Fruit fly (Drosophila melanogaster) whole organism, embryonic: ENCODE data around the gene CG13843.

Experiments used
- ATbp ChIP-seq: fragments of 200-800 bp; sonication (Bioruptor generic); optimal IDR thresholded peaks from 2 replicates; lab custom pipeline; 2017; ENCODE audit warnings: missing biosample characterization, mild to moderate bottlenecking, missing genetic modification characterization, missing genetic modification reagents
- Ada2b ChIP-seq: fragments of 200-800 bp; sonication (Bioruptor generic); IDR thresholded peaks from 2 replicates; pipeline ENCODE4 v1.3.6; 2022; ENCODE audit warnings: missing biosample characterization, missing genetic modification characterization
- Antp ChIP-seq: fragments of 200-800 bp; sonication (Bioruptor generic); optimal IDR thresholded peaks from 3 replicates; lab custom pipeline; 2016; ENCODE audit warnings: missing biosample characterization, missing genetic modification characterization
- Asciz ChIP-seq: fragments of 200-800 bp; sonication (Bioruptor generic); optimal IDR thresholded peaks from 2 replicates; lab custom pipeline; 2017; ENCODE audit warnings: missing biosample characterization, mild to moderate bottlenecking, missing genetic modification characterization, missing genetic modification reagents
- CG11696 ChIP-seq: fragments of 200-800 bp; sonication (Bioruptor generic); IDR thresholded peaks from 2 replicates; pipeline ENCODE4 v1.3.6; 2022; ENCODE audit warnings: missing biosample characterization, missing genetic modification characterization
- CG12155 ChIP-seq: fragments of 200-800 bp; sonication (Bioruptor generic); optimal IDR thresholded peaks from 3 replicates; lab custom pipeline; 2016; ENCODE audit warnings: missing biosample characterization, missing genetic modification characterization
- CG17568 ChIP-seq: fragments of 200-800 bp; sonication (Bioruptor generic); optimal IDR thresholded peaks from 2 replicates; lab custom pipeline; 2018; ENCODE audit warnings: missing biosample characterization, mild to moderate bottlenecking, missing genetic modification characterization, moderate library complexity
- CG2678 ChIP-seq: fragments of 200-800 bp; sonication (Bioruptor generic); optimal IDR thresholded peaks from 3 replicates; lab custom pipeline; 2019; ENCODE audit warnings: missing biosample characterization, mild to moderate bottlenecking, missing genetic modification characterization, moderate library complexity
- CG2889 ChIP-seq: fragments of 200-800 bp; sonication (Bioruptor generic); IDR thresholded peaks from 3 replicates; pipeline ENCODE4 v1.3.6; 2022; ENCODE audit warnings: missing biosample characterization, missing genetic modification characterization
- CG3838 ChIP-seq: fragments of 200-800 bp; sonication (Bioruptor generic); optimal IDR thresholded peaks from 3 replicates; lab custom pipeline; 2016; ENCODE audit warnings: missing biosample characterization, missing genetic modification characterization
- CG3847 ChIP-seq: fragments of 200-800 bp; sonication (Bioruptor generic); IDR thresholded peaks from 2 replicates; pipeline ENCODE4 v1.3.6; 2022; ENCODE audit warnings: missing biosample characterization, missing genetic modification characterization
- CG4360 ChIP-seq: fragments of 200-800 bp; sonication (Bioruptor generic); IDR thresholded peaks from 2 replicates; pipeline ENCODE4 v1.3.6; 2022; ENCODE audit warnings: missing biosample characterization, missing genetic modification characterization
- CG4730 ChIP-seq: fragments of 200-800 bp; sonication (Bioruptor generic); IDR thresholded peaks from 2 replicates; pipeline ENCODE4 v1.3.6; 2022; ENCODE audit warnings: missing biosample characterization, missing genetic modification characterization
- CG7786 ChIP-seq: fragments of 200-800 bp; sonication (Bioruptor generic); optimal IDR thresholded peaks from 2 replicates; lab custom pipeline; 2016; ENCODE audit warnings: missing biosample characterization, missing genetic modification characterization
- CG8290 ChIP-seq, 3 experiments: fragments of 200-800 bp; sonication (Bioruptor generic); optimal IDR thresholded peaks; 2 replicates each; lab custom pipeline; 2016 to 2019; ENCODE audit warnings: missing biosample characterization in 3 of 3, missing genetic modification characterization in 3 of 3, mild to moderate bottlenecking in 2 of 3, moderate library complexity in 1 of 3
- CG9609 ChIP-seq: fragments of 200-800 bp; sonication (Bioruptor generic); optimal IDR thresholded peaks from 3 replicates; lab custom pipeline; 2016; ENCODE audit warnings: missing biosample characterization, missing genetic modification characterization
- CHES-1-like ChIP-seq: fragments of 200-800 bp; sonication (Bioruptor generic); optimal IDR thresholded peaks from 2 replicates; lab custom pipeline; 2016; ENCODE audit warnings: missing biosample characterization, missing genetic modification characterization
- Chrac-16 ChIP-seq: fragments of 200-800 bp; sonication (Bioruptor generic); optimal IDR thresholded peaks from 3 replicates; lab custom pipeline; 2016; ENCODE audit warnings: missing biosample characterization, missing genetic modification characterization
- D19B ChIP-seq: fragments of 200-800 bp; sonication (Bioruptor generic); optimal IDR thresholded peaks from 2 replicates; lab custom pipeline; 2017; ENCODE audit warnings: missing biosample characterization, mild to moderate bottlenecking, missing genetic modification characterization
- Hmr ChIP-seq: fragments of 200-800 bp; sonication (Bioruptor generic); optimal IDR thresholded peaks from 3 replicates; lab custom pipeline; 2017; ENCODE audit warnings: mild to moderate bottlenecking, missing biosample characterization, missing genetic modification reagents, missing genetic modification characterization
- Mad ChIP-seq: fragments of 200-800 bp; sonication (Bioruptor generic); optimal IDR thresholded peaks from 2 replicates; lab custom pipeline; 2016; ENCODE audit warnings: missing biosample characterization, missing genetic modification characterization
- Optix ChIP-seq: fragments of 200-800 bp; sonication (Bioruptor generic); IDR thresholded peaks from 3 replicates; pipeline ENCODE4 v1.3.6; 2022; ENCODE audit warnings: missing biosample characterization, missing genetic modification characterization
- Rx ChIP-seq: fragments of 200-800 bp; sonication (Bioruptor generic); IDR thresholded peaks from 2 replicates; pipeline ENCODE4 v1.3.6; 2022; ENCODE audit warnings: missing biosample characterization, missing genetic modification characterization
- Sox100B ChIP-seq: fragments of 200-800 bp; sonication (Bioruptor generic); optimal IDR thresholded peaks from 3 replicates; lab custom pipeline; 2018; ENCODE audit warnings: missing biosample characterization, mild to moderate bottlenecking, missing genetic modification characterization
- Stat92E ChIP-seq, 3 experiments: fragments of >200 bp in 2 of 3; fragments of 200-800 bp in 1 of 3; sonication (Bioruptor generic) in 1 of 3; optimal IDR thresholded peaks; 2 replicates each; lab custom pipeline; 2017 to 2019; ENCODE audit warnings: missing biosample characterization in 3 of 3, missing genetic modification characterization in 3 of 3, mild to moderate bottlenecking in 1 of 3, moderate library complexity in 1 of 3
- Tbp ChIP-seq: fragments of >200 bp; optimal IDR thresholded peaks from 2 replicates; lab custom pipeline; 2018; ENCODE audit warnings: missing biosample characterization, missing genetic modification characterization
- ab ChIP-seq: fragments of 200-800 bp; sonication (Bioruptor generic); optimal IDR thresholded peaks from 2 replicates; lab custom pipeline; 2016; ENCODE audit warnings: missing biosample characterization, missing genetic modification characterization
- amos ChIP-seq: fragments of 200-800 bp; sonication (Bioruptor generic); IDR thresholded peaks from 2 replicates; pipeline ENCODE4 v1.3.6; 2022; ENCODE audit warnings: missing biosample characterization, missing genetic modification characterization; ENCODE audit not compliant: partially characterized antibody
- az2 ChIP-seq: fragments of 200-800 bp; sonication (Bioruptor generic); optimal IDR thresholded peaks from 3 replicates; lab custom pipeline; 2016; ENCODE audit warnings: missing biosample characterization, missing genetic modification characterization
- bowl ChIP-seq: fragments of 200-800 bp; sonication (Bioruptor generic); IDR thresholded peaks from 2 replicates; pipeline ENCODE4 v1.3.6; 2022; ENCODE audit warnings: missing biosample characterization, missing genetic modification characterization
- btn ChIP-seq: fragments of 200-800 bp; sonication (Bioruptor generic); optimal IDR thresholded peaks from 2 replicates; lab custom pipeline; 2016; ENCODE audit warnings: missing biosample characterization, missing genetic modification characterization
- disco-r ChIP-seq: fragments of 200-800 bp; sonication (Bioruptor generic); optimal IDR thresholded peaks from 2 replicates; lab custom pipeline; 2016; ENCODE audit warnings: missing biosample characterization, missing genetic modification characterization
- dysf ChIP-seq: fragments of 200-800 bp; sonication (Bioruptor generic); IDR thresholded peaks from 3 replicates; pipeline ENCODE4 v1.3.6; 2022; ENCODE audit warnings: missing biosample characterization, missing genetic modification characterization
- fu2 ChIP-seq: fragments of 200-800 bp; sonication (Bioruptor generic); optimal IDR thresholded peaks from 2 replicates; lab custom pipeline; 2016; ENCODE audit warnings: missing biosample characterization, missing genetic modification characterization
- gsb ChIP-seq: fragments of 200-800 bp; sonication (Bioruptor generic); IDR thresholded peaks from 2 replicates; pipeline ENCODE4 v1.3.6; 2022; ENCODE audit warnings: missing biosample characterization, missing genetic modification characterization
- gt ChIP-seq: fragments of 200-800 bp; sonication (Bioruptor generic); IDR thresholded peaks from 2 replicates; pipeline ENCODE4 v1.3.6; 2022; ENCODE audit warnings: missing biosample characterization, missing genetic modification characterization
- her ChIP-seq: fragments of 200-800 bp; sonication (Bioruptor generic); optimal IDR thresholded peaks from 2 replicates; lab custom pipeline; 2016; ENCODE audit warnings: missing biosample characterization, missing genetic modification characterization
- insv ChIP-seq, 2 experiments: fragments of 200-800 bp; sonication (Bioruptor generic); optimal IDR thresholded peaks; 3 replicates each; lab custom pipeline; 2016 to 2018; ENCODE audit warnings: missing biosample characterization in 2 of 2, missing genetic modification characterization in 2 of 2
- jumu ChIP-seq: fragments of 200-800 bp; sonication (Bioruptor generic); optimal IDR thresholded peaks from 3 replicates; lab custom pipeline; 2016; ENCODE audit warnings: missing biosample characterization, missing genetic modification characterization
- kah ChIP-seq: fragments of 200-800 bp; sonication (Bioruptor generic); optimal IDR thresholded peaks from 2 replicates; lab custom pipeline; 2018; ENCODE audit warnings: missing biosample characterization, mild to moderate bottlenecking, missing genetic modification characterization
- maf-S ChIP-seq: fragments of 200-800 bp; sonication (Bioruptor generic); optimal IDR thresholded peaks from 2 replicates; lab custom pipeline; 2016; ENCODE audit warnings: missing biosample characterization, missing genetic modification characterization
- odd ChIP-seq: fragments of 200-800 bp; sonication (Bioruptor generic); optimal IDR thresholded peaks from 2 replicates; lab custom pipeline; 2017; ENCODE audit warnings: missing biosample characterization, mild to moderate bottlenecking, missing genetic modification characterization
- p53 ChIP-seq: fragments of 200-800 bp; sonication (Bioruptor generic); optimal IDR thresholded peaks from 2 replicates; lab custom pipeline; 2016; ENCODE audit warnings: missing biosample characterization, missing genetic modification characterization
- prd ChIP-seq, 3 experiments: fragments of >200 bp in 2 of 3; fragments of 200-800 bp in 1 of 3; sonication (Bioruptor generic) in 1 of 3; optimal IDR thresholded peaks in 2 of 3; IDR thresholded peaks in 1 of 3; 2 replicates in 2 of 3; 3 replicates in 1 of 3; pipeline versions ENCODE4 v1.3.6 to Lab custom; 2017 to 2022; ENCODE audit warnings: missing biosample characterization in 1 of 3, missing genetic modification characterization in 1 of 3
- ranshi ChIP-seq: fragments of 200-800 bp; sonication (Bioruptor generic); IDR thresholded peaks from 2 replicates; pipeline ENCODE4 v1.3.6; 2022; ENCODE audit warnings: missing biosample characterization, missing genetic modification characterization
- salm ChIP-seq: fragments of 200-800 bp; sonication (Bioruptor generic); optimal IDR thresholded peaks from 2 replicates; lab custom pipeline; 2018; ENCODE audit warnings: missing biosample characterization, mild to moderate bottlenecking, missing genetic modification characterization
- shn ChIP-seq: fragments of 200-800 bp; sonication (Bioruptor generic); optimal IDR thresholded peaks from 3 replicates; lab custom pipeline; 2016; ENCODE audit warnings: missing biosample characterization, missing genetic modification characterization
- slbo ChIP-seq: fragments of 200-800 bp; sonication (Bioruptor generic); IDR thresholded peaks from 2 replicates; pipeline ENCODE4 v1.3.6; 2022; ENCODE audit warnings: missing biosample characterization, missing genetic modification characterization
- tio ChIP-seq: fragments of 200-800 bp; sonication (Bioruptor generic); optimal IDR thresholded peaks from 2 replicates; lab custom pipeline; 2017; ENCODE audit warnings: missing biosample characterization, missing genetic modification characterization, inconsistent platforms
- wdn ChIP-seq: fragments of 200-800 bp; sonication (Bioruptor generic); IDR thresholded peaks from 2 replicates; pipeline ENCODE4 v1.3.6; 2022; ENCODE audit warnings: missing biosample characterization, missing genetic modification characterization
- wek ChIP-seq: fragments of 200-800 bp; sonication (Bioruptor generic); optimal IDR thresholded peaks from 3 replicates; lab custom pipeline; 2018; ENCODE audit warnings: missing biosample characterization, mild to moderate bottlenecking, missing genetic modification characterization, moderate library complexity

CG13843 gene

dm6 chr3R:22587419-22587963 lies 21.8 kb upstream of the CG13843 start, which contains the start of gene Efa6 (continued):
- TF ChIP-seq jumu (GFP tag; lab: Kevin White, UChicago) (peak; percentile 30), p53 (GFP tag; lab: Kevin White, UChicago) (no peak), disco-r (GFP tag; lab: Kevin White, UChicago) (no peak), ATbp (no peak), Stat92E (GFP tag; optimal IDR thresholded peaks at IDR 0.05; lab: Kevin White, UChicago) (peak in 1 of 3 experiments; percentile 62), CG17568 (GFP tag; lab: Kevin White, UChicago) (no peak), slbo (GFP tag; lab: Robert Waterston, UW) (peak; percentile 53), Tbp (GFP tag; lab: Kevin White, UChicago) (no peak), Ada2b (GFP tag; lab: Robert Waterston, UW) (no peak), Asciz (no peak), odd (GFP tag; lab: Kevin White, UChicago) (no peak), insv (GFP tag; optimal IDR thresholded peaks at IDR 0.05; lab: Kevin White, UChicago) (peak in 1 of 2 experiments; percentile 14), CG4360 (no peak), shn (no peak), CG8290 (GFP tag; optimal IDR thresholded peaks at IDR 0.05; lab: Kevin White, UChicago) (peak; percentile 50), CG8290 (tag; optimal IDR thresholded peaks at IDR 0.05; lab: Kevin White, UChicago) (peak in 1 of 2 experiments; percentile 44), Sox100B (GFP tag; lab: Kevin White, UChicago) (no peak), gt (GFP tag; lab: Robert Waterston, UW) (no peak), CG3847 (peak; percentile 79), ranshi (GFP tag; lab: Robert Waterston, UW) (no peak; the same call in 1 of the 2 replicates), gsb (GFP tag; lab: Robert Waterston, UW) (no peak), CHES-1-like (GFP tag; lab: Kevin White, UChicago) (no peak), CG9609 (GFP tag; lab: Kevin White, UChicago) (peak; percentile 52), her (GFP tag; lab: Kevin White, UChicago) (no peak), az2 (peak; percentile 26), ab (GFP tag; lab: Kevin White, UChicago) (no peak), Hmr (GFP tag; lab: Kevin White, UChicago) (no peak), amos (GFP tag; lab: Robert Waterston, UW) (peak; percentile 90), CG11696 (GFP tag; lab: Robert Waterston, UW) (no peak), maf-S (GFP tag; lab: Kevin White, UChicago) (peak; percentile 48), Antp (peak; percentile 31), fu2 (GFP tag; lab: Kevin White, UChicago) (no peak), CG12155 (GFP tag; lab: Kevin White, UChicago) (peak; percentile 63), CG3838 (GFP tag; lab: Kevin White, UChicago) (no peak), btn (no peak), bowl (no peak), prd (optimal IDR thresholded peaks at IDR 0.05; lab: Kevin White, UChicago) (no peak), prd (GFP tag; IDR thresholded peaks at IDR 0.05; lab: Robert Waterston, UW) (peak; percentile 46; the same call in 2 of the 3 replicates), tio (GFP tag; lab: Kevin White, UChicago) (no peak), wek (GFP tag; lab: Kevin White, UChicago) (no peak), kah (no peak), Optix (GFP tag; lab: Robert Waterston, UW) (no peak), Rx (GFP tag; lab: Robert Waterston, UW) (no peak), wdn (GFP tag; lab: Robert Waterston, UW) (no peak), CG2678 (tag; lab: Kevin White, UChicago) (peak; percentile 55), salm (no peak), CG2889 (GFP tag; lab: Robert Waterston, UW) (no peak), CG7786 (GFP tag; lab: Kevin White, UChicago) (no peak), D19B (GFP tag; lab: Kevin White, UChicago) (no peak), dysf (GFP tag; lab: Robert Waterston, UW) (no peak), Chrac-16 (GFP tag; lab: Kevin White, UChicago) (peak; percentile 58), Mad (GFP tag; lab: Kevin White, UChicago) (no peak), CG4730 (GFP tag; lab: Robert Waterston, UW) (no peak)
